Fruit fly (Drosophila melanogaster): Measurements from ENCODE around the gene CG2983.

Gene CG2983

DNA sequence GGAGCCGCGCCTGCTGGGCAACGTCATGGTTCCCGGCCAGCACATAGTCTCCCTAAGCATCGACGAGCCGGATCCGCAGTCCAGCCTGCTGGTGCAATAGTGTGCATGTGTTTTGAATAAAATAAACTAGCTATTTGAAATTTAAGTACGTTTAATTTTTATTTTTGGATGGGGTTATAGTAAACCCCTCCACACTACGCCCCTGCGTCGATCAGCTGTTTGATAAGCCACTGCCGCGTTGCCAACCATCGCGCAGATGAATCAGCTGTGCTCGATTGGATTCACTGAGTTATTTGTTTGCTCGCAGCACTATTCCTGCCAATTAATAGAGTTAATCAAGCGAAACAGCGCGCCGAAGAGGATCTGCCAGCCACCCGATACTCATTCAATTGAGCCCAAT is 31.4 kb downstream of the CG2983 start, which contains the start of gene RabGGTb (continued):
- TF ChIP-seq ac (GFP tag; optimal IDR thresholded peaks at IDR 0.05) (no peak), chinmo (GFP tag; IDR thresholded peaks at IDR 0.05; ENCODE audit: partially characterized antibody) (no peak), ssp (GFP tag; IDR thresholded peaks at IDR 0.05) (peak; percentile 42), run (tag; optimal IDR thresholded peaks at IDR 0.05) (no peak), Fer2 (tag; optimal IDR thresholded peaks at IDR 0.05) (no peak), bowl (GFP tag; IDR thresholded peaks at IDR 0.05) (peak; percentile 46; the same call in 1 of the 2 replicates), Lim3 (GFP tag; IDR thresholded peaks at IDR 0.05) (no peak), dmrt11E (tag; optimal IDR thresholded peaks at IDR 0.05) (peak; percentile 14), GATAe (GFP tag; conservative IDR thresholded peaks at IDR 0.05) (peak; percentile 75), insv (GFP tag; optimal IDR thresholded peaks at IDR 0.05) (no peak), Hsf (GFP tag; optimal IDR thresholded peaks at IDR 0.05) (peak; percentile 59), CG7987 (GFP tag; optimal IDR thresholded peaks at IDR 0.05) (no peak), corto (GFP tag; optimal IDR thresholded peaks at IDR 0.05) (no peak), Ets97D (GFP tag; optimal IDR thresholded peaks at IDR 0.05) (peak; percentile 11), pros (GFP tag; optimal IDR thresholded peaks at IDR 0.05) (no peak), CG10431 (GFP tag; optimal IDR thresholded peaks at IDR 0.05) (no peak), Poxn (GFP tag; IDR thresholded peaks at IDR 0.05) (0 out of 2 replicates have a peak, but pooled peaks have one; percentile 13), CG31365 (tag; optimal IDR thresholded peaks at IDR 0.05) (no peak), CG15514 (GFP tag; optimal IDR thresholded peaks at IDR 0.05) (no peak), aop (GFP tag; IDR thresholded peaks at IDR 0.05) (no peak), MBD-R2 (GFP tag; IDR thresholded peaks at IDR 0.05) (peak; percentile 98), ash1 (GFP tag; optimal IDR thresholded peaks at IDR 0.05) (peak; percentile 27), bab2 (GFP tag; optimal IDR thresholded peaks at IDR 0.05) (peak; percentile 66), Vsx1 (GFP tag; optimal IDR thresholded peaks at IDR 0.05) (peak; percentile 51), gfzf (GFP tag; optimal IDR thresholded peaks at IDR 0.05) (no peak), CG1602 (GFP tag; optimal IDR thresholded peaks at IDR 0.05) (peak; percentile 16), bbx (GFP tag; IDR thresholded peaks at IDR 0.05; ENCODE audit: partially characterized antibody) (no peak), ham (GFP tag; IDR thresholded peaks at IDR 0.05) (0 out of 2 replicates have a peak, but pooled peaks have one; percentile 44), kah (GFP tag; optimal IDR thresholded peaks at IDR 0.05) (peak; percentile 20), CG2120 (GFP tag; optimal IDR thresholded peaks at IDR 0.05) (peak; percentile 80), CG14441 (GFP tag; IDR thresholded peaks at IDR 0.05) (peak; percentile 79), fd96Cb (tag; optimal IDR thresholded peaks at IDR 0.05) (peak; percentile 11), maf-S (GFP tag; optimal IDR thresholded peaks at IDR 0.05) (peak; percentile 25), luna (GFP tag; optimal IDR thresholded peaks at IDR 0.05) (no peak), CG3407 (GFP tag; optimal IDR thresholded peaks at IDR 0.05) (no peak), CG14710 (tag; optimal IDR thresholded peaks at IDR 0.05) (peak; percentile 25), lola (GFP tag; optimal IDR thresholded peaks at IDR 0.05) (peak in 1 of 3 experiments; percentile 12), bigmax (GFP tag; optimal IDR thresholded peaks at IDR 0.05) (peak; percentile 69), CG42726 (GFP tag; IDR thresholded peaks at IDR 0.05; ENCODE audit: partially characterized antibody) (no peak), zfh1 (GFP tag; IDR thresholded peaks at IDR 0.05) (peak; percentile 82; the same call in 2 of the 3 replicates), jumu (GFP tag; optimal IDR thresholded peaks at IDR 0.05) (peak; percentile 6), Bgb (GFP tag; IDR thresholded peaks at IDR 0.05; ENCODE audit: partially characterized antibody) (no peak), scrt (GFP tag; optimal IDR thresholded peaks at IDR 0.05) (peak; percentile 41), psq (GFP tag; optimal IDR thresholded peaks at IDR 0.05) (no peak), CG12391 (tag; optimal IDR thresholded peaks at IDR 0.05) (peak; percentile 59), Dip3 (GFP tag; optimal IDR thresholded peaks at IDR 0.05) (peak; percentile 39), ro (GFP tag; IDR thresholded peaks at IDR 0.05) (no peak), twi (tag; optimal IDR thresholded peaks at IDR 0.05) (no peak), CG2889 (GFP tag; IDR thresholded peaks at IDR 0.05) (peak; percentile 42; the same call in 1 of the 3 replicates), CG7372 (GFP tag; IDR thresholded peaks at IDR 0.05) (peak; percentile 62)

Measured in whole organism, embryonic.